Worm (Caenorhabditis elegans) whole organism, L2 larva: Measurements from ENCODE around the gene osm-5.

Experiments
- ZK546.5 ChIP-seq: sonication (generic microtip); optimal IDR thresholded peaks from 2 replicates; lab custom pipeline; 2017; ENCODE audit warnings: missing biosample characterization, missing genetic modification characterization
- lin-39 ChIP-seq: fragments of 150-350 bp; optimal IDR thresholded peaks from 2 replicates; lab custom pipeline; 2014; ENCODE audit warnings: missing biosample characterization, missing genetic modification reagents, missing genetic modification characterization

ce11 chrX:2939085-2939484 lies 45.0 kb upstream of the osm-5 start:
- TF ChIP-seq ZK546.5 (tag; lab: Kevin White, UChicago) = no peak
- TF ChIP-seq lin-39 (tag; lab: Kevin White, UChicago) = no peak
